Fruit fly (Drosophila melanogaster): Measurements from ENCODE around the gene CG32712.

DNA sequence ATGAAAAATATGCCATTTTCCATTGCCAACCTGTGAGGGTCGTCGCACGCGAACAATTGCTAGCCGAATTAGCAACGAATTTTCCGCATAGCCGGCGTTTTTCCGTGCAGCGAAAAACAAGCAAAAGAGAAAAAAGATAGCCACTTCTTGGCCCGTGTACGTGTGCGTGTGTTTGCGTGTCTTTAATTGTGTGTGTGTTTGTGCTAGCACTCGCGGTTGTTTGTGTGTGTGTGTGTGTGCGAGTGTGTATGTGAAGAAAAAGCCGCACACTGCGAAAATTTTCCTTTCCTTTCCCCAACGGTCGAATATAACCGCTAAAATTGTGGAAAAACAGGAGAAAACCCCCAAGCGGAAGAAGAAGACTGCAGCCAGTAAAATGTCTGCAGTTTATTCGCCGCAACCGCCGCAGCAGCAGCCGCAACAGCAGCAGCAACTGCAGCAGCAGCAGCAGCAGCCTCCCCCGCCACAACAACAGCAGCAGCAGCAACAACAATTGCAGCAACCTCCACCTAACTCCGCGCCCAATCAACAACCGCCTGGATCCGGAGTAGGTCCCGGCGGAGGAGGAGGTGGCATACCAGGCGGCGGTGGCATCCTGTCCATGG is 34.5 kb downstream of the CG32712 start:
- no peak for TF ChIP-seq usp (GFP tag; optimal IDR thresholded peaks at IDR 0.05)
- TF ChIP-seq CG8478 (optimal IDR thresholded peaks at IDR 0.05) = no peak

All from whole organism.